Worm (Caenorhabditis elegans): ENCODE data around the gene C07A9.9.
A peak's percentile ranks its signal among the peaks of the same experiment; 100 is the strongest.

- TF ChIP-seq him-1 (tag; optimal IDR thresholded peaks at IDR 0.05), result no peak
- TF ChIP-seq dao-5 (tag; optimal IDR thresholded peaks at IDR 0.05), result no peak
- TF ChIP-seq W03F9.2 (tag; optimal IDR thresholded peaks at IDR 0.05), result peak; percentile 61
Measured at ce11 chrIII:9616933-9617332, 50.5 kb downstream of the C07A9.9 start.

All from whole organism, L4/young adult.